Fruit fly (Drosophila melanogaster) whole organism, embryonic: Measurements from ENCODE around the gene CG15390.
A peak's percentile ranks its signal among the peaks of the same experiment; 100 is the strongest.

Experiments used
- Aef1 ChIP-seq: fragments of 200-800 bp; sonication (Bioruptor generic); IDR thresholded peaks from 3 replicates; pipeline ENCODE4 v1.3.6; 2022; ENCODE audit warnings: missing biosample characterization, missing genetic modification characterization
- BEAF-32 ChIP-seq: fragments of 200-800 bp; sonication (Bioruptor generic); optimal IDR thresholded peaks from 3 replicates; lab custom pipeline; 2017; ENCODE audit warnings: missing biosample characterization, missing genetic modification characterization, mild to moderate bottlenecking, moderate library complexity, missing genetic modification reagents
- CG10462 ChIP-seq: fragments of 200-800 bp; sonication (Bioruptor generic); optimal IDR thresholded peaks from 2 replicates; lab custom pipeline; 2016; ENCODE audit warnings: missing biosample characterization, missing genetic modification characterization
- CG10543 ChIP-seq: fragments of 200-800 bp; sonication (Bioruptor generic); optimal IDR thresholded peaks from 3 replicates; lab custom pipeline; 2017; ENCODE audit warnings: missing biosample characterization, mild to moderate bottlenecking, missing genetic modification characterization, moderate library complexity
- CG10979 ChIP-seq: fragments of 200-800 bp; sonication (Bioruptor generic); optimal IDR thresholded peaks from 2 replicates; lab custom pipeline; 2018; ENCODE audit warnings: missing biosample characterization, mild to moderate bottlenecking, missing genetic modification characterization, moderate library complexity
- CG11696 ChIP-seq: fragments of 200-800 bp; sonication (Bioruptor generic); IDR thresholded peaks from 2 replicates; pipeline ENCODE4 v1.3.6; 2022; ENCODE audit warnings: missing biosample characterization, missing genetic modification characterization
- CG12155 ChIP-seq: fragments of 200-800 bp; sonication (Bioruptor generic); optimal IDR thresholded peaks from 3 replicates; lab custom pipeline; 2016; ENCODE audit warnings: missing biosample characterization, missing genetic modification characterization
- CG12744 ChIP-seq: fragments of 200-800 bp; sonication (Bioruptor generic); optimal IDR thresholded peaks from 2 replicates; lab custom pipeline; 2016; ENCODE audit warnings: missing biosample characterization, missing genetic modification characterization
- CG13287 ChIP-seq: fragments of 200-800 bp; sonication (Bioruptor generic); IDR thresholded peaks from 2 replicates; pipeline ENCODE4 v1.3.6; 2022; ENCODE audit warnings: missing biosample characterization, missing genetic modification characterization; ENCODE audit not compliant: partially characterized antibody
- CG15601 ChIP-seq: fragments of 200-800 bp; sonication (Bioruptor generic); optimal IDR thresholded peaks from 3 replicates; lab custom pipeline; 2019; ENCODE audit warnings: missing biosample characterization, mild to moderate bottlenecking, missing genetic modification characterization, moderate library complexity
- CG16813 ChIP-seq: fragments of 200-800 bp; sonication (Bioruptor generic); IDR thresholded peaks from 3 replicates; pipeline ENCODE4 v1.3.6; 2022; ENCODE audit warnings: missing biosample characterization, missing genetic modification characterization; ENCODE audit not compliant: partially characterized antibody
- CG16815 ChIP-seq: fragments of 200-800 bp; sonication (Bioruptor generic); optimal IDR thresholded peaks from 3 replicates; lab custom pipeline; 2017; ENCODE audit warnings: missing biosample characterization, mild to moderate bottlenecking, missing genetic modification characterization
- CG17361 ChIP-seq: fragments of 200-800 bp; sonication (Bioruptor generic); IDR thresholded peaks from 3 replicates; pipeline ENCODE4 v1.3.6; 2022; ENCODE audit warnings: missing biosample characterization, missing genetic modification characterization
- CG2712 ChIP-seq: fragments of 200-800 bp; optimal IDR thresholded peaks from 3 replicates; lab custom pipeline; 2019; ENCODE audit warnings: missing biosample characterization, mild to moderate bottlenecking, missing genetic modification characterization, moderate library complexity
- CG3065 ChIP-seq: fragments of 200-800 bp; sonication (Bioruptor generic); optimal IDR thresholded peaks from 2 replicates; lab custom pipeline; 2016; ENCODE audit warnings: missing biosample characterization, missing genetic modification characterization
- CG4404 ChIP-seq: fragments of 200-800 bp; sonication (Bioruptor generic); IDR thresholded peaks from 2 replicates; pipeline ENCODE4 v1.3.6; 2022; ENCODE audit warnings: missing biosample characterization, missing genetic modification characterization
- CG5180 ChIP-seq: fragments of 200-800 bp; sonication (Bioruptor generic); optimal IDR thresholded peaks from 3 replicates; lab custom pipeline; 2017; ENCODE audit warnings: missing biosample characterization, missing genetic modification characterization, mild to moderate bottlenecking, moderate library complexity, missing genetic modification reagents
- CG8281 ChIP-seq: fragments of 200-800 bp; sonication (Bioruptor generic); optimal IDR thresholded peaks from 2 replicates; lab custom pipeline; 2018; ENCODE audit warnings: missing biosample characterization, mild to moderate bottlenecking, missing genetic modification characterization, moderate library complexity
- CG8290 ChIP-seq, 3 experiments: fragments of 200-800 bp; sonication (Bioruptor generic); optimal IDR thresholded peaks; 2 replicates each; lab custom pipeline; 2016 to 2019; ENCODE audit warnings: missing biosample characterization in 3 of 3, missing genetic modification characterization in 3 of 3, mild to moderate bottlenecking in 2 of 3, moderate library complexity in 1 of 3
- CG9797 ChIP-seq: fragments of 200-800 bp; sonication (Bioruptor generic); optimal IDR thresholded peaks from 3 replicates; lab custom pipeline; 2018; ENCODE audit warnings: missing biosample characterization, mild to moderate bottlenecking, missing genetic modification characterization
- CoRest ChIP-seq: fragments of 200-800 bp; sonication (Bioruptor generic); optimal IDR thresholded peaks from 3 replicates; lab custom pipeline; 2018; ENCODE audit warnings: missing biosample characterization, mild to moderate bottlenecking, missing genetic modification characterization, moderate library complexity
- Ets65A ChIP-seq: fragments of 200-800 bp; sonication (Bioruptor generic); peaks from one replicate; lab custom pipeline; 2016; ENCODE audit warnings: missing biosample characterization, missing genetic modification characterization
- Fer1 ChIP-seq: fragments of 200-800 bp; sonication (Bioruptor generic); optimal IDR thresholded peaks from 2 replicates; lab custom pipeline; 2017; ENCODE audit warnings: missing biosample characterization, mild to moderate bottlenecking, missing genetic modification characterization
- H15 ChIP-seq: fragments of 200-800 bp; sonication (Bioruptor generic); IDR thresholded peaks from 3 replicates; pipeline ENCODE4 v1.3.6; 2022; ENCODE audit warnings: missing biosample characterization, missing genetic modification characterization
- H2.0 ChIP-seq: fragments of 200-800 bp; sonication (Bioruptor generic); IDR thresholded peaks from 2 replicates; pipeline ENCODE4 v1.3.6; 2022; ENCODE audit warnings: missing biosample characterization, missing genetic modification characterization
- HmgZ ChIP-seq: fragments of 200-800 bp; sonication (Bioruptor generic); optimal IDR thresholded peaks from 2 replicates; lab custom pipeline; 2018; ENCODE audit warnings: missing biosample characterization, mild to moderate bottlenecking, missing genetic modification characterization
- Mad ChIP-seq: fragments of 200-800 bp; sonication (Bioruptor generic); optimal IDR thresholded peaks from 2 replicates; lab custom pipeline; 2016; ENCODE audit warnings: missing biosample characterization, missing genetic modification characterization
- Med ChIP-seq: fragments of 200-800 bp; sonication (Bioruptor generic); peaks from one replicate; lab custom pipeline; 2016; ENCODE audit warnings: missing biosample characterization, missing genetic modification characterization, mild to moderate bottlenecking, inconsistent platforms, moderate library complexity
- Ptx1 ChIP-seq: fragments of 200-800 bp; sonication (Bioruptor generic); IDR thresholded peaks from 2 replicates; pipeline ENCODE4 v1.3.6; 2022; ENCODE audit warnings: missing biosample characterization, missing genetic modification characterization
- Scr ChIP-seq: fragments of 200-800 bp; sonication (Bioruptor generic); IDR thresholded peaks from 2 replicates; pipeline ENCODE4 v1.3.6; 2022; ENCODE audit warnings: missing biosample characterization, missing genetic modification characterization; ENCODE audit not compliant: partially characterized antibody
- Ssrp ChIP-seq: fragments of 200-800 bp; sonication (Bioruptor generic); optimal IDR thresholded peaks from 2 replicates; lab custom pipeline; 2018; ENCODE audit warnings: missing biosample characterization, mild to moderate bottlenecking, missing genetic modification characterization, moderate library complexity
- Stat92E ChIP-seq, 3 experiments: fragments of >200 bp in 2 of 3; fragments of 200-800 bp in 1 of 3; sonication (Bioruptor generic) in 1 of 3; optimal IDR thresholded peaks; 2 replicates each; lab custom pipeline; 2017 to 2019; ENCODE audit warnings: missing biosample characterization in 3 of 3, missing genetic modification characterization in 3 of 3, mild to moderate bottlenecking in 1 of 3, moderate library complexity in 1 of 3
- abd-A ChIP-seq: fragments of 200-800 bp; sonication (Bioruptor generic); optimal IDR thresholded peaks from 3 replicates; lab custom pipeline; 2019; ENCODE audit warnings: missing biosample characterization, mild to moderate bottlenecking, missing genetic modification characterization, moderate library complexity
- amos ChIP-seq: fragments of 200-800 bp; sonication (Bioruptor generic); IDR thresholded peaks from 2 replicates; pipeline ENCODE4 v1.3.6; 2022; ENCODE audit warnings: missing biosample characterization, missing genetic modification characterization; ENCODE audit not compliant: partially characterized antibody
- ap ChIP-seq: fragments of 200-800 bp; sonication (Bioruptor generic); IDR thresholded peaks from 2 replicates; pipeline ENCODE4 v1.3.6; 2022; ENCODE audit warnings: missing biosample characterization, missing genetic modification characterization
- bab2 ChIP-seq: fragments of 200-800 bp; sonication (Bioruptor generic); optimal IDR thresholded peaks from 2 replicates; lab custom pipeline; 2016; ENCODE audit warnings: missing biosample characterization, missing genetic modification characterization
- crc ChIP-seq: fragments of 200-800 bp; sonication (Bioruptor generic); optimal IDR thresholded peaks from 2 replicates; lab custom pipeline; 2016; ENCODE audit warnings: missing biosample characterization, missing genetic modification characterization
- gce ChIP-seq: fragments of 200-800 bp; sonication (Bioruptor generic); IDR thresholded peaks from 3 replicates; pipeline ENCODE4 v1.3.6; 2022; ENCODE audit warnings: missing biosample characterization, missing genetic modification characterization
- grn ChIP-seq: fragments of 200-800 bp; sonication (Bioruptor generic); optimal IDR thresholded peaks from 3 replicates; lab custom pipeline; 2017; ENCODE audit warnings: missing biosample characterization, missing genetic modification characterization
- hbn ChIP-seq: fragments of 200-800 bp; sonication (Bioruptor generic); IDR thresholded peaks from 2 replicates; pipeline ENCODE4 v1.3.6; 2022; ENCODE audit warnings: missing biosample characterization, missing genetic modification characterization; ENCODE audit not compliant: partially characterized antibody
- mirr ChIP-seq: fragments of 200-800 bp; sonication (Bioruptor generic); optimal IDR thresholded peaks from 3 replicates; lab custom pipeline; 2018; ENCODE audit warnings: missing biosample characterization, mild to moderate bottlenecking, missing genetic modification characterization
- p53 ChIP-seq: fragments of 200-800 bp; sonication (Bioruptor generic); optimal IDR thresholded peaks from 2 replicates; lab custom pipeline; 2016; ENCODE audit warnings: missing biosample characterization, missing genetic modification characterization
- pzg ChIP-seq: fragments of 200-800 bp; sonication (Bioruptor generic); optimal IDR thresholded peaks from 3 replicates; lab custom pipeline; 2018; ENCODE audit warnings: missing biosample characterization, mild to moderate bottlenecking, missing genetic modification characterization, moderate library complexity
- schlank ChIP-seq: fragments of 200-800 bp; sonication (Bioruptor generic); optimal IDR thresholded peaks from 2 replicates; lab custom pipeline; 2018; ENCODE audit warnings: missing biosample characterization, mild to moderate bottlenecking, missing genetic modification characterization
- stwl ChIP-seq: fragments of 200-800 bp; sonication (Bioruptor generic); optimal IDR thresholded peaks from 3 replicates; lab custom pipeline; 2018; ENCODE audit warnings: missing biosample characterization, mild to moderate bottlenecking, missing genetic modification characterization, moderate library complexity
- tup ChIP-seq: fragments of 200-800 bp; sonication (Bioruptor generic); optimal IDR thresholded peaks from 2 replicates; lab custom pipeline; 2016; ENCODE audit warnings: missing biosample characterization, mild to moderate bottlenecking, missing genetic modification characterization, moderate library complexity
- unc-4 ChIP-seq: fragments of 200-800 bp; sonication (Bioruptor generic); IDR thresholded peaks from 2 replicates; pipeline ENCODE4 v1.3.6; 2022; ENCODE audit warnings: missing biosample characterization, missing genetic modification characterization; ENCODE audit not compliant: partially characterized antibody
- vfl ChIP-seq: fragments of 200-800 bp; sonication (Bioruptor generic); optimal IDR thresholded peaks from 2 replicates; lab custom pipeline; 2016; ENCODE audit warnings: missing biosample characterization, missing genetic modification characterization
- vnd ChIP-seq: fragments of 200-800 bp; sonication (Bioruptor generic); IDR thresholded peaks from 3 replicates; pipeline ENCODE4 v1.3.6; 2022; ENCODE audit warnings: missing biosample characterization, missing genetic modification characterization; ENCODE audit not compliant: partially characterized antibody

Gene CG15390

DNA sequence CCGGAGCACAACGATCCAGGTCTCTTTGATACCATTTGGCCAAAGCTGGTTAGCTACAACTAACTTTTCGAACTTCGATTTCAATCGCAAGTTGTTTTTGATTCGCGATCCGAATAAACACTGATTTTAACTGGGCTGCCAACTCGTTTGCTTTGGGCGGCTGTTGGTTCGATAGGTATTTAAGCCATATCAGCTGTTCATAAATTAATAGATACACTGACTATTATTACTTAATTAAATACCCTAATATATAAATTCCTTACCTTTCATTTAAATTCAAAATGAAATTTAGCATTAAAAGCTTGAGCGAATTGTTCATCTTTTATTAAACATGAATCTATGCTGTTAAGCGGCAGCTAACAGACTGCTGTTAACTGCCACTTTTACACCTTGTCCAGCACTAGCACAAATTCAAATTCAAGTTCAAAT is 17.3 kb upstream of the CG15390 start, which contains the start of gene CG9967 (continued):
- TF ChIP-seq ap (GFP tag; lab: Robert Waterston, UW): no peak
- peak; percentile 7 for TF ChIP-seq tup (GFP tag; lab: Kevin White, UChicago)
- TF ChIP-seq CG16815 (GFP tag; lab: Kevin White, UChicago): no peak
- TF ChIP-seq Mad (GFP tag; lab: Kevin White, UChicago): peak; percentile 35
- no peak for TF ChIP-seq CG5180 (GFP tag; lab: Kevin White, UChicago)
- peak; percentile 6 for TF ChIP-seq CG10979 (tag; lab: Kevin White, UChicago)
- peak; percentile 34; the same call in 1 of the 2 replicates for TF ChIP-seq amos (GFP tag; lab: Robert Waterston, UW)
- TF ChIP-seq H2.0: no peak
- no peak for TF ChIP-seq abd-A (tag; lab: Kevin White, UChicago)
- TF ChIP-seq CG3065 (GFP tag; lab: Kevin White, UChicago): no peak
- no peak for TF ChIP-seq mirr
- peak; percentile 63 for TF ChIP-seq BEAF-32 (GFP tag; lab: Kevin White, UChicago)
- TF ChIP-seq CG12155 (GFP tag; lab: Kevin White, UChicago): peak; percentile 13
- no peak for TF ChIP-seq CG8290 (GFP tag; optimal IDR thresholded peaks at IDR 0.05; lab: Kevin White, UChicago)
- TF ChIP-seq CG8290 (tag; optimal IDR thresholded peaks at IDR 0.05; lab: Kevin White, UChicago): no peak
- peak; percentile 24; the same call in 1 of the 3 replicates for TF ChIP-seq CG17361
- TF ChIP-seq CG10462 (GFP tag; lab: Kevin White, UChicago): no peak
- TF ChIP-seq gce (GFP tag; lab: Robert Waterston, UW): no peak
- no peak for TF ChIP-seq CG4404
- TF ChIP-seq Scr: peak; percentile 47; the same call in 1 of the 2 replicates
- peak; percentile 73 for TF ChIP-seq Med (GFP tag; lab: Kevin White, UChicago)
- TF ChIP-seq Ssrp (tag; lab: Kevin White, UChicago): no peak
- TF ChIP-seq HmgZ (tag; lab: Kevin White, UChicago): peak; percentile 12
- TF ChIP-seq pzg (GFP tag; lab: Kevin White, UChicago): peak; percentile 53
- TF ChIP-seq schlank (tag; lab: Kevin White, UChicago): no peak
- TF ChIP-seq Fer1 (GFP tag; lab: Kevin White, UChicago): peak; percentile 31
- peak; percentile 31 for TF ChIP-seq grn (GFP tag; lab: Kevin White, UChicago)
- peak; percentile 51; the same call in 1 of the 2 replicates for TF ChIP-seq unc-4 (GFP tag; lab: Robert Waterston, UW)
- TF ChIP-seq CG16813 (GFP tag; lab: Robert Waterston, UW): peak; percentile 38; the same call in 1 of the 3 replicates
- no peak for TF ChIP-seq vfl (GFP tag; lab: Kevin White, UChicago)
- TF ChIP-seq CG9797: peak; percentile 13
- TF ChIP-seq CG13287: peak; percentile 69
- peak; percentile 37 for TF ChIP-seq CoRest (tag; lab: Kevin White, UChicago)
- TF ChIP-seq Ets65A (GFP tag; lab: Kevin White, UChicago): no peak
- TF ChIP-seq CG12744 (GFP tag; lab: Kevin White, UChicago): no peak
- no peak for TF ChIP-seq Ptx1 (GFP tag; lab: Robert Waterston, UW)
- TF ChIP-seq Stat92E (GFP tag; optimal IDR thresholded peaks at IDR 0.05; lab: Kevin White, UChicago): no peak
- TF ChIP-seq CG15601 (tag; lab: Kevin White, UChicago): peak; percentile 34
- no peak for TF ChIP-seq H15 (GFP tag; lab: Robert Waterston, UW)
- TF ChIP-seq CG10543: no peak
- peak; percentile 50 for TF ChIP-seq hbn (GFP tag; lab: Robert Waterston, UW)
- TF ChIP-seq vnd (GFP tag; lab: Robert Waterston, UW): no peak
- TF ChIP-seq CG11696: no peak
- TF ChIP-seq CG2712 (tag; lab: Kevin White, UChicago): peak; percentile 31
- no peak for TF ChIP-seq crc
- no peak for TF ChIP-seq p53 (GFP tag; lab: Kevin White, UChicago)
- TF ChIP-seq bab2 (GFP tag; lab: Kevin White, UChicago): no peak
- no peak for TF ChIP-seq CG8281 (tag; lab: Kevin White, UChicago)
- TF ChIP-seq stwl (tag; lab: Kevin White, UChicago): peak; percentile 84
- no peak for TF ChIP-seq Aef1
